Fruit fly (Drosophila melanogaster): ENCODE data around the gene jb.

DNA sequence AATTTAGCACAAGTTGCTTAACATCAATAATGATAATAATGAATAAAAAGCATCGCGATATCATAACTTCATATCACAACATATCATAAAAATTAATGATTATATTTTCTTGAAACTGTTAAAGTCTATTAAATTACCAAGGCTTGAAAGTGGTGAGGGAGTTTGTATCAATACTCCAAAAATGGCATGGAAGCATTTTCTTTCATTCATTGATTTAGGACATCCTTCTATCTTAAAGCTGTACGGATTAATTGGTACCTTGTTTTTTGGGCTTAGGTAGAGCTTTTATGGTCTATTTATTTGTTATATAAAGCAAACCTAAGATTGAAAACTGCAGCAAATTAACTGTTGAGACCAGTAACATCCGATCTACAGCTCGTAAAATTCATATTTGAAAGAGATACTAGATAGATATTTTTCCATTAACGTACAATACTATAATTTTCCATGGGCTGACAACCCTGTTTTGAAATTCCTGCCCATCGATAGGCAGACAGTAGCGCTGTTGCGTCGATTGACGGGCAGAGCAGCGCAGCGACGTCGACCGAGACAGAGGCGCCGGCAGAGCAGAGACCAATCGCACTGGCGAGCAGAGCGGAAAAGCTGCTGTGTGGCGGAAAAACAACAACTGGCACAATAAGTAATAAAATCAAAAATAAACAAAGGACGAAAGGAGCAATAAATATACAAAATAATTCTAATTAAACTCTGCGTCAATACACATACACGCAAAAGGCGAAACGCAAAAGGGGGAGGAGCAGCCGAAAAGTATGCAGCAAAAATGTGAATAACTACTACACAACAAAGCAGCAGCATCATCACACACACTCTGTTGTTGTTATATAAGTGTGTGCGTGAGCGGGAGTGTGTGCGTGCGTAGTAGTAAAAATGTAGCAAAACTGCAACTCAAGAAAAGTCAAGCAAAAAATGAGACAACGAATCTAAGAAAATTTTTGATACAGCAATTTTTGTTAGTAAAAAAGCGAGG lies 43.0 kb upstream of the jb start, which contains the start of gene CG1695:
- no peak for TF ChIP-seq ss (GFP tag; optimal IDR thresholded peaks at IDR 0.05)
- TF ChIP-seq spab (GFP tag; optimal IDR thresholded peaks at IDR 0.05), result no peak
- no peak for TF ChIP-seq CG8319 (GFP tag; optimal IDR thresholded peaks at IDR 0.05)
- TF ChIP-seq Blimp-1 (GFP tag; optimal IDR thresholded peaks at IDR 0.05), result no peak
- no peak for TF ChIP-seq Ets21C (GFP tag; optimal IDR thresholded peaks at IDR 0.05)
- TF ChIP-seq CG6854 (GFP tag; optimal IDR thresholded peaks at IDR 0.05), result no peak
- no peak for TF ChIP-seq Eip75B (GFP tag; optimal IDR thresholded peaks at IDR 0.05)
- TF ChIP-seq cyc (GFP tag; optimal IDR thresholded peaks at IDR 0.05), result peak; percentile 37
- peak; percentile 18 for TF ChIP-seq esn (GFP tag; optimal IDR thresholded peaks at IDR 0.05)
- TF ChIP-seq CG31627 (GFP tag; optimal IDR thresholded peaks at IDR 0.05), result peak; percentile 21

All from whole organism, prepupa.